Worm (Caenorhabditis elegans): ENCODE results near the gene somi-1.

ce11 chrV:13411992-13412298, 20.8 kb upstream of the somi-1 start:
- TF ChIP-seq sptf-1 (tag; optimal IDR thresholded peaks at IDR 0.05) (no peak), lin-13 (tag; optimal IDR thresholded peaks at IDR 0.05) (no peak), ceh-43 (GFP tag; optimal IDR thresholded peaks at IDR 0.05) (no peak), unc-39 (tag; optimal IDR thresholded peaks at IDR 0.05) (no peak), ceh-39 (tag; optimal IDR thresholded peaks at IDR 0.05) (no peak), nhr-28 (tag; optimal IDR thresholded peaks at IDR 0.05) (no peak), M03D4.4 (tag; optimal IDR thresholded peaks at IDR 0.05) (no peak)

Data from whole organism, mixed stage, embryonic.